Fruit fly (Drosophila melanogaster) S2 (cell line): ENCODE measurements around the gene CG31278.

Source experiments
- CG8478 ChIP-seq: fragments of >200 bp; optimal IDR thresholded peaks from 2 replicates; lab custom pipeline; 2018
- CTCF ChIP-seq, 2 experiments: fragments of >200 bp; optimal IDR thresholded peaks; 2 replicates each; lab custom pipeline; 2018

DNA sequence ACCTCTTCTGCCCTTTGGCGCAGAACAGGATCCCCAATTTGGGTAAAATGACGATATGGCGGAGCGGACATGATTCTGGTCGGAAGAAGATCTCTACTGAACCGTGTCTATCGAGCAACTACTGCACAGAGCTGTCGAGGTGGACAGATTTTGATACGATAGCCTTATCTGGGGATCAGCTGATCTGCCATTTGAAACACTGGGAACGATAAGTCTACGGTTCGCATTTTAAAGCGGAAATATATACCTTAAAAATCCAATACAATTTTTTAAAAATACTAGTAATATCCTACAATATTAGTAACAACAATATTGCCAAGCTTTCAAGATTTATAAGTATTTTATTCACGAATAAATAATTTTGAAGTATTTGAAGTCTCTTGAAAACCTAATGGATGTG, 1.1 kb upstream of the CG31278 start, which contains the start of gene CG31373:
- TF ChIP-seq CG8478 (lab: Kevin White, UChicago) (no peak), CTCF (optimal IDR thresholded peaks at IDR 0.05; lab: Kevin White, UChicago) (no peak)
